Worm (Caenorhabditis elegans): ENCODE measurements around the gene str-208.

The str-208 gene

DNA sequence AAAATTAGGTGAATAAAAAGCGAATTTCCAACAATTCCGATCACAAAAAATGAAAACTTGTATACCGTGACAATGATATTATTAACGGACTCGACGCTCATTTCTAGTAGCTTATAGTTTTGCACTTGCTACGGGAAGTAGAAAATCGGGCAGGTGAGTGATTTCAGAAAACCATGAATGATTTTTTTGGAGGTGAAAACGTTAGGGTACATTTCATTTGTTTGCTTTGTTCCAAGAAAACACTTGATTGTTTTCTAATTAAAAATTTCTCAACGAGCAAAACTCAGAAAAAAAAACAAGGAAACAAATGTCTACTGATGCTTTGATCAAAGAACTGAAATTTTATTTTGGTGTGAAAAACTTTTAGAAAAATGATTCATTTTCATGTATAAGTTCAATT is 24.2 kb downstream of the str-208 start, which contains the start of gene srsx-12:
TSS of gene srsx-12 (minus strand) at position 101 of the 400 bp plus-strand sequence.
- TF ChIP-seq snpc-1.2 (GFP tag; IDR thresholded peaks at IDR 0.05) = no peak
- TF ChIP-seq nhr-11 (tag; optimal IDR thresholded peaks at IDR 0.05) = no peak
- no peak for TF ChIP-seq nhr-237 (tag; optimal IDR thresholded peaks at IDR 0.05)
- no peak for TF ChIP-seq R02D3.7 (tag; optimal IDR thresholded peaks at IDR 0.05)
- no peak for TF ChIP-seq daf-19 (GFP tag; conservative IDR thresholded peaks at IDR 0.05)
- no peak for TF ChIP-seq ceh-62 (tag; optimal IDR thresholded peaks at IDR 0.05)
- no peak for TF ChIP-seq ZK337.2 (GFP tag; IDR thresholded peaks at IDR 0.05)
- no peak for TF ChIP-seq duxl-1 (tag; optimal IDR thresholded peaks at IDR 0.05; ENCODE audit: poor library complexity)
- TF ChIP-seq skn-1 (tag; optimal IDR thresholded peaks at IDR 0.05) = no peak
- no peak for TF ChIP-seq zfp-2 (tag; optimal IDR thresholded peaks at IDR 0.05)

DNA sequence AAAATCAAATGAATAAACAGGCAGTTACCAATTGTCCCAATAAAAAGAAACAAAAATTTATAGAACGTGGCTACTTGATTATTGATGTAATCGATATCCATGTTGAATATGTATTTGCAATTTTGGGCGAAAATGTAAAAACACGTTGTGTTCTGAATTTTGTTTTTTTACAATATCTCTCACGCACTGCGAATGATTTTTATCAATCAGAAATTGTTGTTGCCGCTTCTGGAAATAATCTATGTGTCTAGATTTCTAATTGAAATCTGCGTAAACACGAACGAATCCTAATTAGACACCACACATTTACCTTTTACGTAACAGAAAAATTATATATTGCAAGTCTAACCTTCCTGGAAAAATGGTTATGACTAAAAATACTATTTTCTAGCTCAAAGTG is 26.5 kb downstream of the str-208 start, which contains the start of gene srsx-13:
TSS of gene srsx-13 (minus strand) at position 101 of the 400 bp plus-strand sequence.
- no peak for TF ChIP-seq T26A8.4 (GFP tag; IDR thresholded peaks at IDR 0.05)
- TF ChIP-seq mes-2 (tag; optimal IDR thresholded peaks at IDR 0.05; ENCODE audit: poor library complexity, severe bottlenecking) = no peak
- TF ChIP-seq nhr-25 (tag; optimal IDR thresholded peaks at IDR 0.05; ENCODE audit: borderline replicate concordance, insufficient read depth) = no peak
- TF ChIP-seq spr-3 (GFP tag; optimal IDR thresholded peaks at IDR 0.05) = no peak
- no peak for TF ChIP-seq lin-38 (GFP tag; IDR thresholded peaks at IDR 0.05)
- no peak for TF ChIP-seq ztf-11 (tag; optimal IDR thresholded peaks at IDR 0.05)
- no peak for TF ChIP-seq ama-1 (optimal IDR thresholded peaks at IDR 0.05)

DNA sequence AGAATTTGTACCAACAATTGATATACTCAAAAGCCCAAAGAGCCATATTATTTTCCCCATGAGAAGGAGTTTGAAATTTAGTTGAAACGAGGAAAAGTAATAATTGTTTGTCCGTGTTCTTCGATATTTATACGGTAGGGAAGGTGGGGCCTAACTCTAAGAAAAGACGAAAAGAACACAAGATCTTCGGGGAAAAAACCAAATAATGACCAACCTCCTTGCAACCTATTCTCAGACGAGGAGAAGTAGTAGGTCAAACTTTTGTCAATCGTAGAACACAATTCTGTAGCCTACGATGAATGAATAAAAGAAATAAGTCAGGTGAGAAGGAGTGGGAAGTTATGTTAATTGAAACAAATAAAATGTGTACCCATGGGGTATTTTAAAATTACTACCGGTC is 30.5 kb downstream of the str-208 start, which contains the start of gene ncx-8:
TSS of gene ncx-8 (minus strand) at position 101 of the 400 bp plus-strand sequence.
- TF ChIP-seq unc-130 (GFP tag; optimal IDR thresholded peaks at IDR 0.05) = no peak

DNA sequence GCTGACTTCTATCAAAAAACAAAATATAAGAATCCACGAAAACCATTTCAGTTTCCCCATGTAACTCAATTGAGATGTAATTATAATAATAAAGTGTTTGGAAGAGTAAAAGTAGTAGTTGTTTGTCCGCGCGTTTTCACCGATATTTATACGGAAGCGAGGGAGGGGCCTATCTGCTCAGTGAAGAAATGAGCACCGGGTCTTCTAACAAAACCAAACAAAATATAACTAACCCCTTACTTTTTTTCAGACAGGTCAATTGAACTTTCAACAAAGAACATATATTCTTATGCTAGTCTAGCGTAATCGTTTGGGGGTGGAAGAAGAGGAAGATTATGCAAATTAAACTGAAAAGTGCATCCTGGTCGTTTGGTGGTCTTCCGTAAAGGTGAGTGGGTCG is 38.5 kb downstream of the str-208 start, which contains the start of gene ncx-9:
TSS of gene ncx-9 (minus strand) at position 101 of the 400 bp plus-strand sequence.
- TF ChIP-seq lsy-2 (tag; optimal IDR thresholded peaks at IDR 0.05) (no peak), tag-97 (GFP tag; IDR thresholded peaks at IDR 0.05) (no peak), arid-1 (GFP tag; conservative IDR thresholded peaks at IDR 0.05) (no peak), madf-9 (GFP tag; conservative IDR thresholded peaks at IDR 0.05) (no peak), unc-62 (GFP tag; optimal IDR thresholded peaks at IDR 0.05 in 1 of 2) (no peak), unc-62 (tag; optimal IDR thresholded peaks at IDR 0.05) (no peak), dmd-6 (GFP tag; IDR thresholded peaks at IDR 0.05) (no peak), zip-11 (GFP tag; IDR thresholded peaks at IDR 0.05) (no peak), fos-1 (tag; optimal IDR thresholded peaks at IDR 0.05) (no peak), jun-1 (tag; optimal IDR thresholded peaks at IDR 0.05) (no peak), nhr-48 (tag; optimal IDR thresholded peaks at IDR 0.05) (no peak)

DNA sequence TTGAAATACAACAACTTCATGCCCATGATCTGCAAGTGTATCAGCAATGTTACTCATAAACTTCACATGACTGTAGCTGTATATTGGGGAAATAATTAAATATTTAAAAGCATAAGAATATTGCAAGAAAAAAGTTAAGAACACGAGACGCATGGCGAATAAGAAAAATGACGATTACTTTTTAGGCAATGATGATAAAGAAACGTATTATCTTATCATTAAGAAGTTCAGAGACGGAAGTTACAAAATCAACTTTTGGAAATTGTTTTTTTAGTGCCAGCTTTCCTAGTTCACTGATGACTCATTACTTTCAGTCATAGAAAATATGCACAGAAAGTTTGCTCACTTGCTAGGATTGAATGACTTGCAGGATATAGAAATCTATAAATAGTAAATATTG is 43.8 kb downstream of the str-208 start, which contains the start of gene ugt-7:
TSS of gene ugt-7 (minus strand) at position 161 of the 400 bp plus-strand sequence.
- no peak for TF ChIP-seq set-16 (GFP tag; IDR thresholded peaks at IDR 0.05)
- TF ChIP-seq ceh-44 (GFP tag; IDR thresholded peaks at IDR 0.05) = no peak
- no peak for TF ChIP-seq lin-15B (tag; optimal IDR thresholded peaks at IDR 0.05)
- no peak for TF ChIP-seq daf-19 (GFP tag; conservative IDR thresholded peaks at IDR 0.05)
- no peak for TF ChIP-seq snpc-4 (tag; optimal IDR thresholded peaks at IDR 0.05)
- no peak for TF ChIP-seq spr-3 (GFP tag; optimal IDR thresholded peaks at IDR 0.05)
- no peak for TF ChIP-seq T26A8.4 (GFP tag; IDR thresholded peaks at IDR 0.05)
- peak; percentile 11 for TF ChIP-seq nhr-77 (tag; optimal IDR thresholded peaks at IDR 0.05)
- TF ChIP-seq egl-27 (tag; optimal IDR thresholded peaks at IDR 0.05) = no peak
- no peak for TF ChIP-seq attf-4 (tag; optimal IDR thresholded peaks at IDR 0.05)
- TF ChIP-seq pqm-1 (tag; optimal IDR thresholded peaks at IDR 0.05) = peak; percentile 72
- no peak for TF ChIP-seq ceh-82 (tag; optimal IDR thresholded peaks at IDR 0.05)
- no peak for TF ChIP-seq spr-1 (tag; optimal IDR thresholded peaks at IDR 0.05)
- no peak for TF ChIP-seq nhr-76 (tag; optimal IDR thresholded peaks at IDR 0.05)
- TF ChIP-seq daf-16 (GFP tag; optimal IDR thresholded peaks at IDR 0.05) = no peak
- TF ChIP-seq daf-16 (tag; optimal IDR thresholded peaks at IDR 0.05) = no peak
- peak; percentile 42 for TF ChIP-seq nhr-28 (tag; optimal IDR thresholded peaks at IDR 0.05)
- no peak for TF ChIP-seq Y105C5A.15 (GFP tag; IDR thresholded peaks at IDR 0.05)
- no peak for TF ChIP-seq daf-8 (GFP tag; IDR thresholded peaks at IDR 0.05)
- TF ChIP-seq ceh-32 (tag; optimal IDR thresholded peaks at IDR 0.05; ENCODE audit: poor library complexity) = no peak
- no peak for TF ChIP-seq Y75B8A.6 (GFP tag; IDR thresholded peaks at IDR 0.05)
- TF ChIP-seq nhr-10 (tag; optimal IDR thresholded peaks at IDR 0.05) = no peak
